Fruit fly (Drosophila melanogaster) whole organism, embryonic: ENCODE results near the gene AstA.

Experiments used
- Bdp1 ChIP-seq: fragments of 200-800 bp; sonication (Bioruptor generic); optimal IDR thresholded peaks from 3 replicates; lab custom pipeline; 2016; ENCODE audit warnings: missing biosample characterization, missing genetic modification characterization
- BtbVII ChIP-seq: fragments of 200-800 bp; sonication (Bioruptor generic); optimal IDR thresholded peaks from 3 replicates; lab custom pipeline; 2017; ENCODE audit warnings: missing biosample characterization, mild to moderate bottlenecking, missing genetic modification characterization
- CG10462 ChIP-seq: fragments of 200-800 bp; sonication (Bioruptor generic); optimal IDR thresholded peaks from 2 replicates; lab custom pipeline; 2016; ENCODE audit warnings: missing biosample characterization, missing genetic modification characterization
- CG10565 ChIP-seq: fragments of 200-800 bp; sonication (Bioruptor generic); optimal IDR thresholded peaks from 3 replicates; lab custom pipeline; 2016; ENCODE audit warnings: missing biosample characterization, mild to moderate bottlenecking, missing genetic modification characterization
- CG11398 ChIP-seq: fragments of 200-800 bp; sonication (Bioruptor generic); optimal IDR thresholded peaks from 2 replicates; lab custom pipeline; 2016; ENCODE audit warnings: missing biosample characterization, missing genetic modification characterization
- CG11504 ChIP-seq: fragments of 200-800 bp; sonication (Bioruptor generic); optimal IDR thresholded peaks from 3 replicates; lab custom pipeline; 2019; ENCODE audit warnings: missing biosample characterization, mild to moderate bottlenecking, missing genetic modification characterization, moderate library complexity
- CG12155 ChIP-seq: fragments of 200-800 bp; sonication (Bioruptor generic); optimal IDR thresholded peaks from 3 replicates; lab custom pipeline; 2016; ENCODE audit warnings: missing biosample characterization, missing genetic modification characterization
- CG13287 ChIP-seq: fragments of 200-800 bp; sonication (Bioruptor generic); IDR thresholded peaks from 2 replicates; pipeline ENCODE4 v1.3.6; 2022; ENCODE audit warnings: missing biosample characterization, missing genetic modification characterization; ENCODE audit not compliant: partially characterized antibody
- CG15514 ChIP-seq: fragments of 200-800 bp; sonication (Bioruptor generic); optimal IDR thresholded peaks from 3 replicates; lab custom pipeline; 2017; ENCODE audit warnings: missing biosample characterization, missing genetic modification characterization, mild to moderate bottlenecking, moderate library complexity, missing genetic modification reagents
- CG1603 ChIP-seq: fragments of 200-800 bp; sonication (Bioruptor generic); optimal IDR thresholded peaks from 2 replicates; lab custom pipeline; 2019; ENCODE audit warnings: missing biosample characterization, mild to moderate bottlenecking, missing genetic modification characterization, moderate library complexity
- CG17186 ChIP-seq: fragments of 200-800 bp; sonication (Bioruptor generic); optimal IDR thresholded peaks from 3 replicates; lab custom pipeline; 2017; ENCODE audit warnings: missing biosample characterization, missing genetic modification reagents, missing genetic modification characterization
- CG2199 ChIP-seq: fragments of 200-800 bp; sonication (Bioruptor generic); IDR thresholded peaks from 3 replicates; pipeline ENCODE4 v1.3.6; 2022; ENCODE audit warnings: missing biosample characterization, missing genetic modification characterization
- CG3163 ChIP-seq: fragments of 200-800 bp; sonication (Bioruptor generic); optimal IDR thresholded peaks from 3 replicates; lab custom pipeline; 2016; ENCODE audit warnings: missing biosample characterization, missing genetic modification characterization
- CG3407 ChIP-seq: fragments of 200-800 bp; sonication (Bioruptor generic); optimal IDR thresholded peaks from 2 replicates; lab custom pipeline; 2018; ENCODE audit warnings: missing biosample characterization, mild to moderate bottlenecking, missing genetic modification characterization
- CG34376 ChIP-seq: fragments of 200-800 bp; sonication (Bioruptor generic); optimal IDR thresholded peaks from 2 replicates; lab custom pipeline; 2018; ENCODE audit warnings: missing biosample characterization, mild to moderate bottlenecking, missing genetic modification characterization
- CG5245 ChIP-seq: fragments of 200-800 bp; sonication (Bioruptor generic); optimal IDR thresholded peaks from 3 replicates; lab custom pipeline; 2016; ENCODE audit warnings: missing biosample characterization, missing genetic modification characterization
- CG6689 ChIP-seq: fragments of 200-800 bp; sonication (Bioruptor generic); IDR thresholded peaks from 2 replicates; pipeline ENCODE4 v1.3.6; 2022; ENCODE audit warnings: missing biosample characterization, missing genetic modification characterization
- CG6765 ChIP-seq: fragments of 200-800 bp; sonication (Bioruptor generic); optimal IDR thresholded peaks from 3 replicates; lab custom pipeline; 2017; ENCODE audit warnings: missing biosample characterization, mild to moderate bottlenecking, missing genetic modification characterization
- CG7271 ChIP-seq: fragments of 200-800 bp; sonication (Bioruptor generic); optimal IDR thresholded peaks from 2 replicates; lab custom pipeline; 2018; ENCODE audit warnings: missing biosample characterization, mild to moderate bottlenecking, missing genetic modification characterization, moderate library complexity
- CG7786 ChIP-seq: fragments of 200-800 bp; sonication (Bioruptor generic); optimal IDR thresholded peaks from 2 replicates; lab custom pipeline; 2016; ENCODE audit warnings: missing biosample characterization, missing genetic modification characterization
- CG7839 ChIP-seq: fragments of 200-800 bp; sonication (Bioruptor generic); optimal IDR thresholded peaks from 3 replicates; lab custom pipeline; 2018; ENCODE audit warnings: missing biosample characterization, mild to moderate bottlenecking, missing genetic modification characterization, moderate library complexity
- CG8388 ChIP-seq: fragments of 200-800 bp; sonication (Bioruptor generic); optimal IDR thresholded peaks from 2 replicates; lab custom pipeline; 2019; ENCODE audit warnings: missing biosample characterization, mild to moderate bottlenecking, missing genetic modification characterization, moderate library complexity
- CG8924 ChIP-seq: fragments of 200-800 bp; optimal IDR thresholded peaks from 3 replicates; lab custom pipeline; 2019; ENCODE audit warnings: missing biosample characterization, mild to moderate bottlenecking, missing genetic modification characterization, moderate library complexity
- Eip74EF ChIP-seq, 2 experiments: fragments of 200-800 bp in 1 of 2; fragments of >200 bp in 1 of 2; sonication (Bioruptor generic) in 1 of 2; optimal IDR thresholded peaks; 2 replicates each; lab custom pipeline; 2017 to 2019; ENCODE audit warnings: missing biosample characterization in 2 of 2, missing genetic modification characterization in 2 of 2, mild to moderate bottlenecking in 1 of 2, moderate library complexity in 1 of 2
- GATAe ChIP-seq: fragments of 200-800 bp; sonication (Bioruptor generic); conservative IDR thresholded peaks from 2 replicates; pipeline ENCODE4 v1.3.6; 2022; ENCODE audit warnings: missing biosample characterization, missing genetic modification characterization
- H2.0 ChIP-seq: fragments of 200-800 bp; sonication (Bioruptor generic); IDR thresholded peaks from 2 replicates; pipeline ENCODE4 v1.3.6; 2022; ENCODE audit warnings: missing biosample characterization, missing genetic modification characterization
- Hey ChIP-seq: fragments of 200-800 bp; sonication (Bioruptor generic); optimal IDR thresholded peaks from 3 replicates; lab custom pipeline; 2018; ENCODE audit warnings: missing biosample characterization, mild to moderate bottlenecking, missing genetic modification characterization
- Hmr ChIP-seq: fragments of 200-800 bp; sonication (Bioruptor generic); optimal IDR thresholded peaks from 3 replicates; lab custom pipeline; 2017; ENCODE audit warnings: mild to moderate bottlenecking, missing biosample characterization, missing genetic modification reagents, missing genetic modification characterization
- Mad ChIP-seq: fragments of 200-800 bp; sonication (Bioruptor generic); optimal IDR thresholded peaks from 2 replicates; lab custom pipeline; 2016; ENCODE audit warnings: missing biosample characterization, missing genetic modification characterization
- Mrtf ChIP-seq: fragments of 200-800 bp; sonication (Bioruptor generic); IDR thresholded peaks from 3 replicates; pipeline ENCODE4 v1.3.6; 2022; ENCODE audit warnings: missing biosample characterization, missing genetic modification characterization
- NC2α ChIP-seq: fragments of 200-800 bp; sonication (Bioruptor generic); optimal IDR thresholded peaks from 2 replicates; lab custom pipeline; 2016; ENCODE audit warnings: missing biosample characterization, missing genetic modification characterization
- Neu2 ChIP-seq: fragments of 200-800 bp; sonication (Bioruptor generic); optimal IDR thresholded peaks from 3 replicates; lab custom pipeline; 2016; ENCODE audit warnings: missing biosample characterization, missing genetic modification characterization, borderline replicate concordance
- Oli ChIP-seq: fragments of 200-800 bp; sonication (Bioruptor generic); optimal IDR thresholded peaks from 2 replicates; lab custom pipeline; 2018; ENCODE audit warnings: missing biosample characterization, mild to moderate bottlenecking, missing genetic modification characterization, moderate library complexity
- Opbp ChIP-seq: fragments of 200-800 bp; sonication (Bioruptor generic); IDR thresholded peaks from 3 replicates; pipeline ENCODE4 v1.3.6; 2022; ENCODE audit warnings: missing biosample characterization, missing genetic modification characterization; ENCODE audit not compliant: partially characterized antibody
- Sin3A ChIP-seq: fragments of >200 bp; optimal IDR thresholded peaks from 2 replicates; lab custom pipeline; 2018
- aop ChIP-seq: fragments of 200-800 bp; sonication (Bioruptor generic); IDR thresholded peaks from 2 replicates; pipeline ENCODE4 v1.3.6; 2022; ENCODE audit warnings: missing biosample characterization, missing genetic modification characterization
- ase ChIP-seq: fragments of 200-800 bp; sonication (Bioruptor generic); IDR thresholded peaks from 3 replicates; pipeline ENCODE4 v1.3.6; 2022; ENCODE audit warnings: missing biosample characterization, missing genetic modification characterization
- bigmax ChIP-seq: fragments of 200-800 bp; sonication (Bioruptor generic); optimal IDR thresholded peaks from 2 replicates; lab custom pipeline; 2018; ENCODE audit warnings: missing biosample characterization, mild to moderate bottlenecking, missing genetic modification characterization
- br ChIP-seq: fragments of >200 bp; optimal IDR thresholded peaks from 2 replicates; lab custom pipeline; 2017
- bsh ChIP-seq, 2 experiments: fragments of 200-800 bp; sonication (Bioruptor generic); optimal IDR thresholded peaks; 2 replicates each; lab custom pipeline; 2017 to 2018; ENCODE audit warnings: mild to moderate bottlenecking in 2 of 2, missing biosample characterization in 2 of 2, missing genetic modification characterization in 2 of 2, moderate library complexity in 1 of 2
- cwo ChIP-seq: fragments of 200-800 bp; sonication (Bioruptor generic); optimal IDR thresholded peaks from 3 replicates; lab custom pipeline; 2017; ENCODE audit warnings: missing biosample characterization, missing genetic modification characterization, mild to moderate bottlenecking, moderate library complexity, missing genetic modification reagents
- emc ChIP-seq: fragments of 200-800 bp; sonication (Bioruptor generic); optimal IDR thresholded peaks from 2 replicates; lab custom pipeline; 2016; ENCODE audit warnings: missing biosample characterization, missing genetic modification characterization
- fd3F ChIP-seq: fragments of 200-800 bp; sonication (Bioruptor generic); optimal IDR thresholded peaks from 2 replicates; lab custom pipeline; 2018; ENCODE audit warnings: missing biosample characterization, mild to moderate bottlenecking, missing genetic modification characterization, moderate library complexity
- gcm2 ChIP-seq: fragments of 200-800 bp; sonication (Bioruptor generic); optimal IDR thresholded peaks from 2 replicates; lab custom pipeline; 2016; ENCODE audit warnings: missing biosample characterization, missing genetic modification characterization
- lmd ChIP-seq: fragments of 200-800 bp; sonication (Bioruptor generic); IDR thresholded peaks from 2 replicates; pipeline ENCODE4 v1.3.6; 2022; ENCODE audit warnings: missing biosample characterization, missing genetic modification characterization
- peb ChIP-seq: fragments of 200-800 bp; sonication (Bioruptor generic); IDR thresholded peaks from 2 replicates; pipeline ENCODE4 v1.3.6; 2022; ENCODE audit warnings: missing biosample characterization, missing genetic modification characterization
- so ChIP-seq: fragments of 200-800 bp; sonication (Bioruptor generic); IDR thresholded peaks from 3 replicates; pipeline ENCODE4 v1.3.6; 2022; ENCODE audit warnings: missing biosample characterization, missing genetic modification characterization
- tap ChIP-seq: fragments of 200-800 bp; optimal IDR thresholded peaks from 3 replicates; lab custom pipeline; 2019; ENCODE audit warnings: missing biosample characterization, mild to moderate bottlenecking, missing genetic modification characterization, moderate library complexity
- vfl ChIP-seq: fragments of 200-800 bp; sonication (Bioruptor generic); optimal IDR thresholded peaks from 2 replicates; lab custom pipeline; 2016; ENCODE audit warnings: missing biosample characterization, missing genetic modification characterization

AstA gene

DNA sequence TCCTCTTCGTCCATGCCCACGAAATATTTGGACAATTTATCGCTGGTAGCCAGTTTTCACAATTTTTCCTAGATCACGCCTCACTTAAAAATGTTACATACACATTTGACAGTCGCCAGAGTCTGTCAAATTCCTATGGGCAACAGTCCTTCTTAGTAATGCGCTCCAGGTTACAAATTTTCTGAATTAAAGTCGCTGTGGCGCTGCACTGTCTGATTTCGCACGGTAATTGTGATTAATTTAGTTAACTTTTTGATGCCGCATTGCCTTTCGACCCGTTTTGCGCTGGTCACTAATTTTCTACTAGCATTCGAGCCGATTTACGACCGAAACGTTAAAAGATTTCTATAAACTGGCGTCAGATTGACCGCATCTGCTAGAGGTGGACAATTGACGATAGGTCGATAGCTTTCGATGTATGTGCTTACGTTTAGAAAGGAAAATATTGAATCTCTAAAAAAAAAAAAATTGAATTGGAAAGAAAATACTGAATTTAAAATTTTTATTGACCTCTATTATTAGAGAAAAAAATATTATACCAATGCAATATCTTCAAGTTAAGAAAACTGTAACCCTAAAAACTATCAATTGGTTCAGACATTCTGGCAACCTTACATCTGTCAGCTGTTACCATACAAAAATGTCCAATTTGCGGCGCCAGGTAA, 48.9 kb upstream of the AstA start, which contains the start of the genes lili and CG34150 (continued):
- no peak for TF ChIP-seq Hey (tag; lab: Kevin White, UChicago)
- TF ChIP-seq CG11398 (GFP tag; lab: Kevin White, UChicago) = no peak
- peak; percentile 66 for TF ChIP-seq CG7271 (tag; lab: Kevin White, UChicago)
- peak; percentile 50 for TF ChIP-seq Oli (tag; lab: Kevin White, UChicago)
- TF ChIP-seq CG5245 = peak; percentile 73
- peak; percentile 79 for TF ChIP-seq CG15514 (GFP tag; lab: Kevin White, UChicago)
- peak; percentile 71; the same call in 2 of the 3 replicates for TF ChIP-seq Opbp (GFP tag; lab: Robert Waterston, UW)
- TF ChIP-seq CG6765 = peak; percentile 10
- TF ChIP-seq CG8924 (tag; lab: Kevin White, UChicago) = peak; percentile 75
- TF ChIP-seq Hmr (GFP tag; lab: Kevin White, UChicago) = peak; percentile 58
- TF ChIP-seq CG2199 (GFP tag; lab: Robert Waterston, UW) = no peak
- TF ChIP-seq cwo = peak; percentile 40
- peak; percentile 71 for TF ChIP-seq CG10462
- no peak for TF ChIP-seq br
- TF ChIP-seq Mad (GFP tag; lab: Kevin White, UChicago) = peak; percentile 87
- TF ChIP-seq CG17186 (GFP tag; lab: Kevin White, UChicago) = peak; percentile 19
- no peak for TF ChIP-seq GATAe
- no peak for TF ChIP-seq CG10565 (GFP tag; lab: Kevin White, UChicago)
- peak; percentile 3 for TF ChIP-seq CG1603
- peak; percentile 80 for TF ChIP-seq CG6689 (GFP tag; lab: Robert Waterston, UW)
- no peak for TF ChIP-seq so (GFP tag; lab: Robert Waterston, UW)
- no peak for TF ChIP-seq aop (GFP tag; lab: Robert Waterston, UW)
- no peak for TF ChIP-seq ase (GFP tag; lab: Robert Waterston, UW)
- peak; percentile 74 for TF ChIP-seq CG7839 (tag; lab: Kevin White, UChicago)
- peak; percentile 0 to 68 for TF ChIP-seq bsh (GFP tag; optimal IDR thresholded peaks at IDR 0.05; lab: Kevin White, UChicago)
- TF ChIP-seq Bdp1 (GFP tag; lab: Kevin White, UChicago) = peak; percentile 61
- TF ChIP-seq gcm2 (GFP tag; lab: Kevin White, UChicago) = peak; percentile 48
- peak; percentile 34 for TF ChIP-seq CG3163 (GFP tag; lab: Kevin White, UChicago)
- TF ChIP-seq vfl (GFP tag; lab: Kevin White, UChicago) = peak; percentile 73
- TF ChIP-seq Mrtf (GFP tag; lab: Robert Waterston, UW) = 0 out of 3 replicates have a peak, but pooled peaks have one; percentile 45
- TF ChIP-seq CG11504 (tag; lab: Kevin White, UChicago) = peak; percentile 76
- peak; percentile 61; the same call in 1 of the 2 replicates for TF ChIP-seq lmd (GFP tag; lab: Robert Waterston, UW)
- TF ChIP-seq NC2α (GFP tag; lab: Kevin White, UChicago) = no peak
- TF ChIP-seq Sin3A (lab: Kevin White, UChicago) = peak; percentile 43
- peak; percentile 88 for TF ChIP-seq CG13287 (GFP tag; lab: Robert Waterston, UW)
- TF ChIP-seq CG3407 (GFP tag; lab: Kevin White, UChicago) = peak; percentile 13
- TF ChIP-seq H2.0 (GFP tag; lab: Robert Waterston, UW) = 0 out of 2 replicates have a peak, but pooled peaks have one; percentile 25
- peak; percentile 66 for TF ChIP-seq CG34376 (GFP tag; lab: Kevin White, UChicago)
- peak; percentile 74 for TF ChIP-seq CG7786 (GFP tag; lab: Kevin White, UChicago)
- no peak for TF ChIP-seq Neu2 (GFP tag; lab: Kevin White, UChicago)
- TF ChIP-seq bigmax (GFP tag; lab: Kevin White, UChicago) = no peak
- peak; percentile 55 for TF ChIP-seq CG8388 (GFP tag; lab: Kevin White, UChicago)
- no peak for TF ChIP-seq Eip74EF (GFP tag; optimal IDR thresholded peaks at IDR 0.05; lab: Kevin White, UChicago)
- peak; percentile 82 for TF ChIP-seq CG12155 (GFP tag; lab: Kevin White, UChicago)
- TF ChIP-seq BtbVII (GFP tag; lab: Kevin White, UChicago) = peak; percentile 29
- TF ChIP-seq fd3F = peak; percentile 67
- peak; percentile 52; the same call in 1 of the 2 replicates for TF ChIP-seq peb (GFP tag; lab: Robert Waterston, UW)
- TF ChIP-seq emc = peak; percentile 28
- no peak for TF ChIP-seq tap (tag; lab: Kevin White, UChicago)
